Fruit fly (Drosophila melanogaster) whole organism, prepupa: ENCODE data around the gene HDAC4.

Experiments used
- Blimp-1 ChIP-seq: fragments of 200-800 bp; sonication (Bioruptor generic); optimal IDR thresholded peaks from 3 replicates; lab custom pipeline; 2017; ENCODE audit warnings: missing biosample characterization, missing genetic modification characterization, mild to moderate bottlenecking, moderate library complexity, missing genetic modification reagents
- CG10631 ChIP-seq: fragments of 200-800 bp; sonication (Bioruptor generic); optimal IDR thresholded peaks from 2 replicates; lab custom pipeline; 2016; ENCODE audit warnings: missing biosample characterization, missing genetic modification characterization
- CG10669 ChIP-seq: fragments of 200-800 bp; sonication (Bioruptor generic); optimal IDR thresholded peaks from 3 replicates; lab custom pipeline; 2018; ENCODE audit warnings: missing biosample characterization, mild to moderate bottlenecking, missing genetic modification characterization, moderate library complexity
- CG11762 ChIP-seq: fragments of 200-800 bp; sonication (Bioruptor generic); optimal IDR thresholded peaks from 3 replicates; lab custom pipeline; 2016; ENCODE audit warnings: missing biosample characterization, missing genetic modification characterization; ENCODE audit not compliant: insufficient read depth
- CG11902 ChIP-seq: fragments of 200-800 bp; sonication (Bioruptor generic); optimal IDR thresholded peaks from 3 replicates; lab custom pipeline; 2016; ENCODE audit warnings: missing biosample characterization, missing genetic modification characterization
- CG15336 ChIP-seq: fragments of 200-800 bp; sonication (Bioruptor generic); IDR thresholded peaks from 2 replicates; pipeline ENCODE4 v1.3.6; 2022; ENCODE audit warnings: missing biosample characterization, missing genetic modification characterization
- CG1621 ChIP-seq: fragments of 200-800 bp; sonication (Bioruptor generic); optimal IDR thresholded peaks from 3 replicates; lab custom pipeline; 2018; ENCODE audit warnings: missing biosample characterization, mild to moderate bottlenecking, missing genetic modification characterization
- CG16779 ChIP-seq: fragments of 200-800 bp; sonication (Bioruptor generic); optimal IDR thresholded peaks from 3 replicates; lab custom pipeline; 2017; ENCODE audit warnings: missing biosample characterization, mild to moderate bottlenecking, missing genetic modification characterization
- CG3032 ChIP-seq: fragments of 200-800 bp; optimal IDR thresholded peaks from 2 replicates; lab custom pipeline; 2019; ENCODE audit warnings: missing biosample characterization, mild to moderate bottlenecking, missing genetic modification characterization, moderate library complexity
- CG31627 ChIP-seq: fragments of 200-800 bp; sonication (Bioruptor generic); optimal IDR thresholded peaks from 3 replicates; lab custom pipeline; 2016; ENCODE audit warnings: missing biosample characterization, missing genetic modification characterization
- CG32006 ChIP-seq: fragments of 200-800 bp; sonication (Bioruptor generic); optimal IDR thresholded peaks from 3 replicates; lab custom pipeline; 2017; ENCODE audit warnings: missing biosample characterization, mild to moderate bottlenecking, missing genetic modification characterization
- CG34406 ChIP-seq: fragments of 200-800 bp; sonication (Bioruptor generic); optimal IDR thresholded peaks from 3 replicates; lab custom pipeline; 2016; ENCODE audit warnings: missing biosample characterization, missing genetic modification characterization
- CG4318 ChIP-seq: fragments of 200-800 bp; sonication (Bioruptor generic); optimal IDR thresholded peaks from 3 replicates; lab custom pipeline; 2017; ENCODE audit warnings: missing biosample characterization, mild to moderate bottlenecking, missing genetic modification characterization
- CG6163 ChIP-seq: fragments of 200-800 bp; sonication (Bioruptor generic); IDR thresholded peaks from 3 replicates; pipeline ENCODE4 v1.3.6; 2022; ENCODE audit warnings: missing biosample characterization, missing genetic modification characterization
- CG6276 ChIP-seq: fragments of 200-800 bp; sonication (Bioruptor generic); optimal IDR thresholded peaks from 2 replicates; lab custom pipeline; 2017; ENCODE audit warnings: missing biosample characterization, mild to moderate bottlenecking, missing genetic modification characterization
- CG6792 ChIP-seq: fragments of 200-800 bp; sonication (Bioruptor generic); optimal IDR thresholded peaks from 3 replicates; lab custom pipeline; 2016; ENCODE audit warnings: missing biosample characterization, missing genetic modification characterization
- CG6808 ChIP-seq: fragments of 200-800 bp; sonication (Bioruptor generic); optimal IDR thresholded peaks from 3 replicates; lab custom pipeline; 2017; ENCODE audit warnings: missing biosample characterization, missing genetic modification characterization, mild to moderate bottlenecking, moderate library complexity, missing genetic modification reagents
- CG6854 ChIP-seq: fragments of 200-800 bp; sonication (Bioruptor generic); optimal IDR thresholded peaks from 2 replicates; lab custom pipeline; 2017; ENCODE audit warnings: missing biosample characterization, mild to moderate bottlenecking, missing genetic modification characterization
- CG8319 ChIP-seq: fragments of 200-800 bp; sonication (Bioruptor generic); optimal IDR thresholded peaks from 3 replicates; lab custom pipeline; 2016; ENCODE audit warnings: missing biosample characterization, missing genetic modification characterization
- CG8632 ChIP-seq: fragments of 200-800 bp; sonication (Bioruptor generic); optimal IDR thresholded peaks from 3 replicates; lab custom pipeline; 2016; ENCODE audit warnings: missing biosample characterization, missing genetic modification characterization
- CG9139 ChIP-seq: fragments of 200-800 bp; sonication (Bioruptor generic); optimal IDR thresholded peaks from 3 replicates; lab custom pipeline; 2017; ENCODE audit warnings: missing biosample characterization, mild to moderate bottlenecking, missing genetic modification characterization
- Eip78C ChIP-seq: fragments of 200-800 bp; sonication (Bioruptor generic); peaks from one replicate; lab custom pipeline; 2016; ENCODE audit warnings: missing biosample characterization, missing genetic modification characterization
- Eip93F ChIP-seq: fragments of 200-800 bp; sonication (Bioruptor generic); optimal IDR thresholded peaks from 2 replicates; lab custom pipeline; 2016; ENCODE audit warnings: missing biosample characterization, mild to moderate bottlenecking, missing genetic modification characterization
- Ets21C ChIP-seq: fragments of 200-800 bp; sonication (Bioruptor generic); optimal IDR thresholded peaks from 3 replicates; lab custom pipeline; 2016; ENCODE audit warnings: missing biosample characterization, missing genetic modification characterization
- Ets96B ChIP-seq: fragments of 200-800 bp; optimal IDR thresholded peaks from 2 replicates; lab custom pipeline; 2019; ENCODE audit warnings: missing biosample characterization, mild to moderate bottlenecking, missing genetic modification characterization, moderate library complexity
- Gug ChIP-seq: fragments of 200-800 bp; sonication (Bioruptor generic); IDR thresholded peaks from 2 replicates; pipeline ENCODE4 v1.3.6; 2022; ENCODE audit warnings: missing biosample characterization, missing genetic modification characterization
- Hr38 ChIP-seq: sonication (Bioruptor generic); optimal IDR thresholded peaks from 2 replicates; lab custom pipeline; 2016; ENCODE audit warnings: missing biosample characterization, missing genetic modification characterization
- Hr39 ChIP-seq: fragments of 200-800 bp; sonication (Bioruptor generic); optimal IDR thresholded peaks from 2 replicates; lab custom pipeline; 2016; ENCODE audit warnings: missing biosample characterization, missing genetic modification characterization
- Hr4 ChIP-seq: fragments of 200-800 bp; sonication (Bioruptor generic); optimal IDR thresholded peaks from 3 replicates; lab custom pipeline; 2016; ENCODE audit warnings: missing biosample characterization, missing genetic modification characterization
- Lpt ChIP-seq: fragments of 200-800 bp; sonication (Bioruptor generic); optimal IDR thresholded peaks from 3 replicates; lab custom pipeline; 2016; ENCODE audit warnings: missing biosample characterization, missing genetic modification characterization
- Met ChIP-seq: fragments of 200-800 bp; sonication (Bioruptor generic); optimal IDR thresholded peaks from 3 replicates; lab custom pipeline; 2016; ENCODE audit warnings: missing biosample characterization, missing genetic modification characterization
- OdsH ChIP-seq: fragments of 200-800 bp; sonication (Bioruptor generic); optimal IDR thresholded peaks from 3 replicates; lab custom pipeline; 2016; ENCODE audit warnings: missing biosample characterization, missing genetic modification characterization
- Sox102F ChIP-seq: fragments of 200-800 bp; sonication (Bioruptor generic); optimal IDR thresholded peaks from 2 replicates; lab custom pipeline; 2016; ENCODE audit warnings: missing biosample characterization, mild to moderate bottlenecking, missing genetic modification characterization
- Sox14 ChIP-seq: fragments of 200-800 bp; sonication (Bioruptor generic); optimal IDR thresholded peaks from 3 replicates; lab custom pipeline; 2016; ENCODE audit warnings: missing biosample characterization, missing genetic modification characterization
- Sox15 ChIP-seq: fragments of 200-800 bp; sonication (Bioruptor generic); optimal IDR thresholded peaks from 3 replicates; lab custom pipeline; 2016; ENCODE audit warnings: missing biosample characterization, missing genetic modification characterization
- achi ChIP-seq: fragments of 200-800 bp; sonication (Bioruptor generic); optimal IDR thresholded peaks from 3 replicates; lab custom pipeline; 2016; ENCODE audit warnings: missing biosample characterization, missing genetic modification characterization
- acj6 ChIP-seq: fragments of 200-800 bp; sonication (Bioruptor generic); optimal IDR thresholded peaks from 3 replicates; lab custom pipeline; 2016; ENCODE audit warnings: missing biosample characterization, missing genetic modification characterization
- cyc ChIP-seq: fragments of 200-800 bp; sonication (Bioruptor generic); optimal IDR thresholded peaks from 3 replicates; lab custom pipeline; 2016; ENCODE audit warnings: missing biosample characterization, missing genetic modification characterization
- eg ChIP-seq: fragments of 200-800 bp; sonication (Bioruptor generic); IDR thresholded peaks from 3 replicates; pipeline ENCODE4 v1.3.6; 2022; ENCODE audit warnings: missing biosample characterization, missing genetic modification characterization
- esn ChIP-seq: fragments of 200-800 bp; sonication (Bioruptor generic); optimal IDR thresholded peaks from 2 replicates; lab custom pipeline; 2016; ENCODE audit warnings: missing biosample characterization, mild to moderate bottlenecking, missing genetic modification characterization, moderate library complexity
- fd59A ChIP-seq: fragments of 200-800 bp; sonication (Bioruptor generic); optimal IDR thresholded peaks from 2 replicates; lab custom pipeline; 2017; ENCODE audit warnings: missing biosample characterization, mild to moderate bottlenecking, missing genetic modification characterization, missing genetic modification reagents
- fd85E ChIP-seq: fragments of 200-800 bp; sonication (Bioruptor generic); optimal IDR thresholded peaks from 3 replicates; lab custom pipeline; 2016; ENCODE audit warnings: missing biosample characterization, missing genetic modification characterization
- fkh ChIP-seq: fragments of 200-800 bp; sonication (Bioruptor generic); optimal IDR thresholded peaks from 3 replicates; lab custom pipeline; 2017; ENCODE audit warnings: missing biosample characterization, mild to moderate bottlenecking, missing genetic modification characterization, moderate library complexity
- net ChIP-seq: fragments of 200-800 bp; sonication (Bioruptor generic); optimal IDR thresholded peaks from 3 replicates; lab custom pipeline; 2016; ENCODE audit warnings: missing biosample characterization, missing genetic modification characterization
- pdm3 ChIP-seq: fragments of 200-800 bp; sonication (Bioruptor generic); optimal IDR thresholded peaks from 3 replicates; lab custom pipeline; 2016; ENCODE audit warnings: missing biosample characterization, missing genetic modification characterization
- spab ChIP-seq: fragments of 200-800 bp; sonication (Bioruptor generic); optimal IDR thresholded peaks from 2 replicates; lab custom pipeline; 2017; ENCODE audit warnings: missing biosample characterization, mild to moderate bottlenecking, missing genetic modification characterization, missing genetic modification reagents
- topi ChIP-seq: fragments of 200-800 bp; sonication (Bioruptor generic); optimal IDR thresholded peaks from 3 replicates; lab custom pipeline; 2016; ENCODE audit warnings: missing biosample characterization, missing genetic modification characterization
- vri ChIP-seq: fragments of 200-800 bp; sonication (Bioruptor generic); optimal IDR thresholded peaks from 3 replicates; lab custom pipeline; 2016; ENCODE audit warnings: missing biosample characterization, mild to moderate bottlenecking, missing genetic modification characterization

HDAC4 gene

dm6 chrX:13303527-13303655 lies 18.0 kb upstream of the HDAC4 start, which contains the start of gene IP3K2:
Gene IP3K2 (plus strand): TSS chrX:13303633.
- TF ChIP-seq Ets96B (tag; lab: Kevin White, UChicago) (no peak), Hr38 (GFP tag; lab: Kevin White, UChicago) (no peak), CG6808 (GFP tag; lab: Kevin White, UChicago) (no peak), Lpt (GFP tag; lab: Kevin White, UChicago) (no peak), Eip78C (GFP tag; lab: Kevin White, UChicago) (no peak), CG10631 (no peak), CG6163 (no peak), CG32006 (GFP tag; lab: Kevin White, UChicago) (no peak), CG1621 (tag; lab: Kevin White, UChicago) (no peak), eg (GFP tag; lab: Robert Waterston, UW) (no peak), CG6276 (GFP tag; lab: Kevin White, UChicago) (no peak), fd85E (GFP tag; lab: Kevin White, UChicago) (no peak), CG34406 (GFP tag; lab: Kevin White, UChicago) (no peak), CG16779 (tag; lab: Kevin White, UChicago) (no peak)

- no peak for TF ChIP-seq Hr39 (GFP tag; lab: Kevin White, UChicago)
- no peak for TF ChIP-seq Sox14
- TF ChIP-seq net (GFP tag; lab: Kevin White, UChicago) = peak; percentile 44
- peak; percentile 6 for TF ChIP-seq acj6 (GFP tag; lab: Kevin White, UChicago)
- TF ChIP-seq CG11902 = no peak
- TF ChIP-seq fd59A = no peak
- peak; percentile 64 for TF ChIP-seq Eip78C (GFP tag; lab: Kevin White, UChicago)
- TF ChIP-seq CG31627 (GFP tag; lab: Kevin White, UChicago) = no peak
- TF ChIP-seq vri (GFP tag; lab: Kevin White, UChicago) = peak; percentile 80
- no peak for TF ChIP-seq CG11762 (GFP tag; lab: Kevin White, UChicago)
- no peak for TF ChIP-seq esn (GFP tag; lab: Kevin White, UChicago)
- peak; percentile 22 for TF ChIP-seq CG6792 (GFP tag; lab: Kevin White, UChicago)
- TF ChIP-seq Met (GFP tag; lab: Kevin White, UChicago) = no peak
- peak; percentile 5 for TF ChIP-seq Eip93F (GFP tag; lab: Kevin White, UChicago)
- TF ChIP-seq CG10669 (GFP tag; lab: Kevin White, UChicago) = peak; percentile 34
- TF ChIP-seq Sox102F (GFP tag; lab: Kevin White, UChicago) = no peak
- peak; percentile 75 for TF ChIP-seq CG9139 (GFP tag; lab: Kevin White, UChicago)
- TF ChIP-seq CG8319 (GFP tag; lab: Kevin White, UChicago) = peak; percentile 10
- TF ChIP-seq achi = peak; percentile 19
- TF ChIP-seq CG15336 (GFP tag; lab: Robert Waterston, UW) = peak; percentile 41; the same call in 1 of the 2 replicates
- peak; percentile 61 for TF ChIP-seq CG6163
- TF ChIP-seq CG8632 (GFP tag; lab: Kevin White, UChicago) = peak; percentile 55
- no peak for TF ChIP-seq pdm3 (GFP tag; lab: Kevin White, UChicago)
- peak; percentile 33 for TF ChIP-seq spab (GFP tag; lab: Kevin White, UChicago)
- peak; percentile 69 for TF ChIP-seq CG6854
- TF ChIP-seq fkh = peak; percentile 39
- peak; percentile 60 for TF ChIP-seq CG3032 (tag; lab: Kevin White, UChicago)
- no peak for TF ChIP-seq Hr38 (GFP tag; lab: Kevin White, UChicago)
- TF ChIP-seq Ets21C (GFP tag; lab: Kevin White, UChicago) = no peak
- TF ChIP-seq Hr4 (GFP tag; lab: Kevin White, UChicago) = no peak
- no peak for TF ChIP-seq fd85E (GFP tag; lab: Kevin White, UChicago)
- no peak for TF ChIP-seq cyc (GFP tag; lab: Kevin White, UChicago)
- no peak for TF ChIP-seq topi (GFP tag; lab: Kevin White, UChicago)
- peak; percentile 69 for TF ChIP-seq CG6276 (GFP tag; lab: Kevin White, UChicago)
- TF ChIP-seq CG6808 (GFP tag; lab: Kevin White, UChicago) = peak; percentile 66
- peak; percentile 24 for TF ChIP-seq CG32006 (GFP tag; lab: Kevin White, UChicago)
- peak; percentile 2 for TF ChIP-seq OdsH (GFP tag; lab: Kevin White, UChicago)
- TF ChIP-seq Lpt (GFP tag; lab: Kevin White, UChicago) = peak; percentile 21
- peak; percentile 62 for TF ChIP-seq CG16779 (tag; lab: Kevin White, UChicago)
- no peak for TF ChIP-seq CG4318 (GFP tag; lab: Kevin White, UChicago)
- peak; percentile 27 for TF ChIP-seq Ets96B (tag; lab: Kevin White, UChicago)
- peak; percentile 4 for TF ChIP-seq Blimp-1
- TF ChIP-seq Sox15 (GFP tag; lab: Kevin White, UChicago) = no peak
- TF ChIP-seq Gug = peak; percentile 57
Observed at dm6 chrX:13302615-13303526, 17.4 kb upstream of the HDAC4 start.
